Worm (Caenorhabditis elegans) whole organism, L4 larva: ENCODE data around the gene clec-173.

ENCODE experiments used
- ces-1 ChIP-seq: fragments of 150-350 bp; sonication (generic microtip); optimal IDR thresholded peaks from 4 replicates; lab custom pipeline; 2014; ENCODE audit warnings: missing biosample characterization, missing genetic modification reagents, missing genetic modification characterization
- ctbp-1 ChIP-seq: fragments of 200-800 bp; sonication (Bioruptor generic); IDR thresholded peaks from 2 replicates; pipeline ENCODE4 v1.3.6; 2022; ENCODE audit warnings: missing genetic modification reagents, missing genetic modification characterization, missing compliant biosample characterization
- fos-1 ChIP-seq: fragments of 150-350 bp; optimal IDR thresholded peaks from 2 replicates; lab custom pipeline; 2014; ENCODE audit warnings: missing biosample characterization, missing genetic modification characterization
- lir-3 ChIP-seq: sonication (generic microtip); optimal IDR thresholded peaks from 2 replicates; lab custom pipeline; 2016; ENCODE audit warnings: mild to moderate bottlenecking, missing genetic modification characterization, missing compliant biosample characterization
- nhr-102 ChIP-seq: sonication (generic microtip); optimal IDR thresholded peaks from 2 replicates; lab custom pipeline; 2016; ENCODE audit warnings: mild to moderate bottlenecking, missing genetic modification characterization, moderate library complexity, missing compliant biosample characterization
- nhr-11 ChIP-seq: fragments of 150-350 bp; optimal IDR thresholded peaks from 2 replicates; lab custom pipeline; 2014; ENCODE audit warnings: missing biosample characterization, missing genetic modification characterization
- unc-62 ChIP-seq, 3 experiments: fragments of 150-350 bp in 1 of 3; sonication (generic microtip); optimal IDR thresholded peaks in 2 of 3; peaks in 1 of 3; 1 replicate in 1 of 3; 2 replicates in 2 of 3; lab custom pipeline; 2014 to 2017; ENCODE audit warnings: missing biosample characterization in 3 of 3, missing genetic modification characterization in 3 of 3, missing genetic modification reagents in 3 of 3, missing genotype in 1 of 3
- zag-1 ChIP-seq: fragments of 150-350 bp; optimal IDR thresholded peaks from 2 replicates; lab custom pipeline; 2014; ENCODE audit warnings: missing biosample characterization, missing genetic modification characterization
- zfp-3 ChIP-seq: fragments of 200-800 bp; sonication (Bioruptor generic); conservative IDR thresholded peaks from 2 replicates; pipeline ENCODE4 v1.3.6; 2022; ENCODE audit warnings: missing genetic modification reagents, missing genetic modification characterization, missing compliant biosample characterization

- TF ChIP-seq zag-1: no peak
- TF ChIP-seq fos-1 (tag; lab: Kevin White, UChicago): no peak
- no peak for TF ChIP-seq lir-3
- no peak for TF ChIP-seq ctbp-1 (GFP tag; lab: Robert Waterston, UW)
- no peak for TF ChIP-seq ces-1 (GFP tag; lab: Kevin White, UChicago)
- TF ChIP-seq nhr-102 (tag; lab: Kevin White, UChicago): no peak
- TF ChIP-seq zfp-3 (GFP tag; lab: Robert Waterston, UW): no peak
- TF ChIP-seq unc-62 (GFP tag; optimal IDR thresholded peaks at IDR 0.05 in 1 of 2; lab: Kevin White, UChicago): no peak
- TF ChIP-seq unc-62 (tag; optimal IDR thresholded peaks at IDR 0.05; lab: Kevin White, UChicago): no peak
- no peak for TF ChIP-seq nhr-11 (tag; lab: Kevin White, UChicago)
Measured at ce11 chrIV:3291977-3292561, 24.6 kb upstream of the clec-173 start, which contains the start of gene W08E12.8.
